Worm (Caenorhabditis elegans) whole organism, L2 larva: ENCODE measurements around the gene npp-21.

ENCODE experiments used
- R02D3.7 ChIP-seq: fragments of 150-350 bp; optimal IDR thresholded peaks from 2 replicates; lab custom pipeline; 2014; ENCODE audit warnings: missing biosample characterization, missing genetic modification characterization
- nhr-6 ChIP-seq: fragments of 150-350 bp; optimal IDR thresholded peaks from 2 replicates; lab custom pipeline; 2014; ENCODE audit warnings: missing biosample characterization, missing genetic modification characterization

- no peak for TF ChIP-seq nhr-6 (tag; lab: Kevin White, UChicago)
- no peak for TF ChIP-seq R02D3.7
Measured at ce11 chrII:7620413-7620812, 21.0 kb downstream of the npp-21 start, which contains the start of gene R07G3.8.
